Fruit fly (Drosophila melanogaster): ENCODE data around the gene dbo.

DNA sequence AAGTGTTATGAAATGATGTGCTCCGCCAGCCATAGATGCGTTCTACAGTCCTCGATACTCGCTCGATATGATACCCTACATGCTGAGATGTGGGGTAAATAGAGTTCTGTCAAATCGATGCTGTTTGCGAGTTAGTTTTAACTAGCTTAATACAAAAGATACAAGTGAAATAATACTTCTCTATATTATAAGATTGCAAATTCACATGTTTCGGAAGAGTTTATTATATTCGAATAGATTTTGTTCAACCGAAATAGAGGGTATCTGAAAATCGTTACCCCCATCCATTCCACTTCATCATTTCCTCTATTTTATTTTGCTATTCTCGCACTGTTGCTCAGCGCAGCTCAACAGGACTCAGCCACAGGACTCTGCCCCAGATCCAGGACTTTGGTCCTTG, 32.4 kb upstream of the dbo start:
- TF ChIP-seq CG9948 (tag; optimal IDR thresholded peaks at IDR 0.05) (no peak), CG32121 (GFP tag; IDR thresholded peaks at IDR 0.05) (no peak), Pif1A (GFP tag; optimal IDR thresholded peaks at IDR 0.05) (no peak), CG8159 (tag; optimal IDR thresholded peaks at IDR 0.05) (no peak), CG10348 (GFP tag; IDR thresholded peaks at IDR 0.05) (no peak), EcR (GFP tag; optimal IDR thresholded peaks at IDR 0.05) (no peak), fd96Ca (GFP tag; IDR thresholded peaks at IDR 0.05) (no peak), rn (GFP tag; IDR thresholded peaks at IDR 0.05) (no peak), CG4496 (GFP tag; IDR thresholded peaks at IDR 0.05) (no peak), CG15710 (tag; optimal IDR thresholded peaks at IDR 0.05) (no peak), Snoo (tag; optimal IDR thresholded peaks at IDR 0.05) (no peak), gl (tag; optimal IDR thresholded peaks at IDR 0.05) (no peak)
